Fruit fly (Drosophila melanogaster) whole organism, embryonic: Measurements from ENCODE around the gene mei-P26.

ENCODE experiments used
- Adf1 ChIP-seq: fragments of 200-800 bp; sonication (Bioruptor generic); IDR thresholded peaks from 2 replicates; pipeline ENCODE4 v1.3.6; 2022; ENCODE audit warnings: missing biosample characterization, missing genetic modification characterization
- Blimp-1 ChIP-seq: fragments of 200-800 bp; sonication (Bioruptor generic); optimal IDR thresholded peaks from 3 replicates; lab custom pipeline; 2018; ENCODE audit warnings: missing biosample characterization, missing genetic modification characterization, mild to moderate bottlenecking, moderate library complexity, missing genetic modification reagents
- CG10431 ChIP-seq: fragments of 200-800 bp; sonication (Bioruptor generic); optimal IDR thresholded peaks from 3 replicates; lab custom pipeline; 2018; ENCODE audit warnings: missing biosample characterization, mild to moderate bottlenecking, missing genetic modification characterization
- CG12071 ChIP-seq: fragments of 200-800 bp; sonication (Bioruptor generic); optimal IDR thresholded peaks from 3 replicates; lab custom pipeline; 2018; ENCODE audit warnings: missing biosample characterization, mild to moderate bottlenecking, missing genetic modification characterization
- CG12299 ChIP-seq: fragments of 200-800 bp; sonication (Bioruptor generic); optimal IDR thresholded peaks from 2 replicates; lab custom pipeline; 2018; ENCODE audit warnings: missing biosample characterization, mild to moderate bottlenecking, missing genetic modification characterization
- CG13123 ChIP-seq: fragments of 200-800 bp; sonication (Bioruptor generic); optimal IDR thresholded peaks from 2 replicates; lab custom pipeline; 2016; ENCODE audit warnings: missing biosample characterization, missing genetic modification characterization
- CG14860 ChIP-seq: fragments of 200-800 bp; sonication (Bioruptor generic); IDR thresholded peaks from 3 replicates; pipeline ENCODE4 v1.3.6; 2022; ENCODE audit warnings: missing biosample characterization, missing genetic modification characterization; ENCODE audit not compliant: partially characterized antibody
- CG1832 ChIP-seq: fragments of 200-800 bp; sonication (Bioruptor generic); optimal IDR thresholded peaks from 2 replicates; lab custom pipeline; 2017; ENCODE audit warnings: missing biosample characterization, mild to moderate bottlenecking, missing genetic modification characterization, inconsistent platforms
- CG18764 ChIP-seq: fragments of 200-800 bp; sonication (Bioruptor generic); optimal IDR thresholded peaks from 3 replicates; lab custom pipeline; 2016; ENCODE audit warnings: missing biosample characterization, missing genetic modification characterization
- CG30431 ChIP-seq: fragments of 200-800 bp; sonication (Bioruptor generic); optimal IDR thresholded peaks from 2 replicates; lab custom pipeline; 2017; ENCODE audit warnings: missing biosample characterization, missing genetic modification characterization
- CG34224 ChIP-seq: fragments of 200-800 bp; sonication (Bioruptor generic); IDR thresholded peaks from 3 replicates; pipeline ENCODE4 v1.3.6; 2022; ENCODE audit warnings: missing biosample characterization, missing genetic modification characterization; ENCODE audit not compliant: partially characterized antibody
- CG8281 ChIP-seq: fragments of 200-800 bp; sonication (Bioruptor generic); optimal IDR thresholded peaks from 2 replicates; lab custom pipeline; 2018; ENCODE audit warnings: missing biosample characterization, mild to moderate bottlenecking, missing genetic modification characterization, moderate library complexity
- CG9437 ChIP-seq: fragments of 200-800 bp; sonication (Bioruptor generic); optimal IDR thresholded peaks from 2 replicates; lab custom pipeline; 2018; ENCODE audit warnings: missing biosample characterization, mild to moderate bottlenecking, missing genetic modification characterization
- D19A ChIP-seq: fragments of 200-800 bp; optimal IDR thresholded peaks from 3 replicates; lab custom pipeline; 2019; ENCODE audit warnings: missing biosample characterization, mild to moderate bottlenecking, missing genetic modification characterization, moderate library complexity
- D19B ChIP-seq: fragments of 200-800 bp; sonication (Bioruptor generic); optimal IDR thresholded peaks from 2 replicates; lab custom pipeline; 2017; ENCODE audit warnings: missing biosample characterization, mild to moderate bottlenecking, missing genetic modification characterization
- Dad ChIP-seq: fragments of 200-800 bp; sonication (Bioruptor generic); optimal IDR thresholded peaks from 3 replicates; lab custom pipeline; 2016; ENCODE audit warnings: missing biosample characterization, missing genetic modification characterization
- Fer1 ChIP-seq: fragments of 200-800 bp; sonication (Bioruptor generic); optimal IDR thresholded peaks from 2 replicates; lab custom pipeline; 2017; ENCODE audit warnings: missing biosample characterization, mild to moderate bottlenecking, missing genetic modification characterization
- HHEX ChIP-seq: fragments of 200-800 bp; sonication (Bioruptor generic); optimal IDR thresholded peaks from 3 replicates; lab custom pipeline; 2017; ENCODE audit warnings: missing biosample characterization, mild to moderate bottlenecking, missing genetic modification characterization, missing genetic modification reagents
- Hey ChIP-seq: fragments of 200-800 bp; sonication (Bioruptor generic); optimal IDR thresholded peaks from 3 replicates; lab custom pipeline; 2018; ENCODE audit warnings: missing biosample characterization, mild to moderate bottlenecking, missing genetic modification characterization
- Lim3 ChIP-seq: fragments of 200-800 bp; sonication (Bioruptor generic); IDR thresholded peaks from 2 replicates; pipeline ENCODE4 v1.3.6; 2022; ENCODE audit warnings: missing biosample characterization, missing genetic modification characterization
- MESR4 ChIP-seq: fragments of 200-800 bp; sonication (Bioruptor generic); optimal IDR thresholded peaks from 2 replicates; lab custom pipeline; 2018; ENCODE audit warnings: missing biosample characterization, mild to moderate bottlenecking, missing genetic modification characterization, moderate library complexity
- Mrtf ChIP-seq: fragments of 200-800 bp; sonication (Bioruptor generic); IDR thresholded peaks from 3 replicates; pipeline ENCODE4 v1.3.6; 2022; ENCODE audit warnings: missing biosample characterization, missing genetic modification characterization
- NK7.1 ChIP-seq: fragments of 200-800 bp; sonication (Bioruptor generic); optimal IDR thresholded peaks from 3 replicates; lab custom pipeline; 2016; ENCODE audit warnings: missing biosample characterization, missing genetic modification characterization
- Sox100B ChIP-seq: fragments of 200-800 bp; sonication (Bioruptor generic); optimal IDR thresholded peaks from 3 replicates; lab custom pipeline; 2018; ENCODE audit warnings: missing biosample characterization, mild to moderate bottlenecking, missing genetic modification characterization
- Sry-β ChIP-seq: fragments of 200-800 bp; sonication (Bioruptor generic); optimal IDR thresholded peaks from 2 replicates; lab custom pipeline; 2018; ENCODE audit warnings: missing biosample characterization, mild to moderate bottlenecking, missing genetic modification characterization, moderate library complexity
- Stat92E ChIP-seq, 3 experiments: fragments of >200 bp in 2 of 3; fragments of 200-800 bp in 1 of 3; sonication (Bioruptor generic) in 1 of 3; optimal IDR thresholded peaks; 2 replicates each; lab custom pipeline; 2017 to 2019; ENCODE audit warnings: missing biosample characterization in 3 of 3, missing genetic modification characterization in 3 of 3, mild to moderate bottlenecking in 1 of 3, moderate library complexity in 1 of 3
- Tbp ChIP-seq: fragments of >200 bp; optimal IDR thresholded peaks from 2 replicates; lab custom pipeline; 2018; ENCODE audit warnings: missing biosample characterization, missing genetic modification characterization
- al ChIP-seq: fragments of 200-800 bp; sonication (Bioruptor generic); IDR thresholded peaks from 2 replicates; pipeline ENCODE4 v1.3.6; 2022; ENCODE audit warnings: missing biosample characterization, missing genetic modification characterization
- bbx ChIP-seq: fragments of 200-800 bp; sonication (Bioruptor generic); IDR thresholded peaks from 2 replicates; pipeline ENCODE4 v1.3.6; 2022; ENCODE audit warnings: missing biosample characterization, missing genetic modification characterization; ENCODE audit not compliant: partially characterized antibody
- dmrt11E ChIP-seq: fragments of 200-800 bp; sonication (Bioruptor generic); optimal IDR thresholded peaks from 3 replicates; lab custom pipeline; 2018; ENCODE audit warnings: missing biosample characterization, mild to moderate bottlenecking, missing genetic modification characterization, moderate library complexity
- en ChIP-seq: fragments of 200-800 bp; sonication (Bioruptor generic); optimal IDR thresholded peaks from 2 replicates; lab custom pipeline; 2016; ENCODE audit warnings: missing biosample characterization, missing genetic modification characterization
- eve ChIP-seq, 2 experiments: fragments of >200 bp; optimal IDR thresholded peaks; 2 replicates each; lab custom pipeline; 2017; ENCODE audit warnings: missing biosample characterization in 2 of 2, missing genetic modification characterization in 2 of 2
- eyg ChIP-seq: fragments of 200-800 bp; sonication (Bioruptor generic); optimal IDR thresholded peaks from 3 replicates; lab custom pipeline; 2016; ENCODE audit warnings: missing biosample characterization, missing genetic modification characterization
- ftz-f1 ChIP-seq: fragments of 200-800 bp; sonication (Bioruptor generic); optimal IDR thresholded peaks from 2 replicates; lab custom pipeline; 2016; ENCODE audit warnings: missing biosample characterization, missing genetic modification characterization
- gcm2 ChIP-seq: fragments of 200-800 bp; sonication (Bioruptor generic); optimal IDR thresholded peaks from 2 replicates; lab custom pipeline; 2016; ENCODE audit warnings: missing biosample characterization, missing genetic modification characterization
- gfzf ChIP-seq: fragments of 200-800 bp; sonication (Bioruptor generic); optimal IDR thresholded peaks from 2 replicates; lab custom pipeline; 2016; ENCODE audit warnings: missing biosample characterization, mild to moderate bottlenecking, missing genetic modification characterization, moderate library complexity
- gro ChIP-seq: fragments of 200-800 bp; sonication (Bioruptor generic); optimal IDR thresholded peaks from 2 replicates; lab custom pipeline; 2016; ENCODE audit warnings: missing biosample characterization, missing genetic modification characterization
- lov ChIP-seq, 2 experiments: fragments of 200-800 bp in 1 of 2; fragments of >200 bp in 1 of 2; sonication (Bioruptor generic) in 1 of 2; IDR thresholded peaks in 1 of 2; optimal IDR thresholded peaks in 1 of 2; 2 replicates in 1 of 2; 3 replicates in 1 of 2; pipeline versions ENCODE4 v1.3.6 to Lab custom; 2017 to 2022; ENCODE audit warnings: missing biosample characterization in 1 of 2, missing genetic modification characterization in 1 of 2
- maf-S ChIP-seq: fragments of 200-800 bp; sonication (Bioruptor generic); optimal IDR thresholded peaks from 2 replicates; lab custom pipeline; 2016; ENCODE audit warnings: missing biosample characterization, missing genetic modification characterization
- mam ChIP-seq: fragments of 200-800 bp; sonication (Bioruptor generic); optimal IDR thresholded peaks from 3 replicates; lab custom pipeline; 2016; ENCODE audit warnings: missing biosample characterization, missing genetic modification characterization
- nmo ChIP-seq: fragments of 200-800 bp; sonication (Bioruptor generic); optimal IDR thresholded peaks from 2 replicates; lab custom pipeline; 2018; ENCODE audit warnings: missing biosample characterization, mild to moderate bottlenecking, missing genetic modification characterization, moderate library complexity
- org-1 ChIP-seq: fragments of 200-800 bp; sonication (Bioruptor generic); optimal IDR thresholded peaks from 2 replicates; lab custom pipeline; 2017; ENCODE audit warnings: missing biosample characterization, missing genetic modification characterization
- pros ChIP-seq: fragments of 200-800 bp; sonication (Bioruptor generic); optimal IDR thresholded peaks from 3 replicates; lab custom pipeline; 2019; ENCODE audit warnings: missing biosample characterization, mild to moderate bottlenecking, missing genetic modification characterization, moderate library complexity
- slp2 ChIP-seq: fragments of 200-800 bp; sonication (Bioruptor generic); optimal IDR thresholded peaks from 2 replicates; lab custom pipeline; 2016; ENCODE audit warnings: missing biosample characterization, missing genetic modification characterization
- so ChIP-seq: fragments of 200-800 bp; sonication (Bioruptor generic); IDR thresholded peaks from 3 replicates; pipeline ENCODE4 v1.3.6; 2022; ENCODE audit warnings: missing biosample characterization, missing genetic modification characterization
- stc ChIP-seq: fragments of 200-800 bp; sonication (Bioruptor generic); IDR thresholded peaks from 2 replicates; pipeline ENCODE4 v1.3.6; 2022; ENCODE audit warnings: missing biosample characterization, missing genetic modification characterization
- usp ChIP-seq: fragments of >200 bp; optimal IDR thresholded peaks from 2 replicates; lab custom pipeline; 2017; ENCODE audit warnings: missing biosample characterization, missing genetic modification characterization
- zfh2 ChIP-seq: fragments of 200-800 bp; sonication (Bioruptor generic); optimal IDR thresholded peaks from 2 replicates; lab custom pipeline; 2016; ENCODE audit warnings: missing biosample characterization, missing genetic modification characterization

The mei-P26 gene

dm6 chrX:9120828-9121754, 42.0 kb upstream of the mei-P26 start (continued):
- TF ChIP-seq Fer1 (peak; percentile 52), pros (GFP tag; lab: Kevin White, UChicago) (no peak), Dad (GFP tag; lab: Kevin White, UChicago) (no peak), CG1832 (GFP tag; lab: Kevin White, UChicago) (no peak), maf-S (GFP tag; lab: Kevin White, UChicago) (no peak), CG30431 (GFP tag; lab: Kevin White, UChicago) (no peak), Sry-β (no peak), CG14860 (GFP tag; lab: Robert Waterston, UW) (no peak), gro (GFP tag; lab: Kevin White, UChicago) (peak; percentile 7), al (no peak), Hey (tag; lab: Kevin White, UChicago) (no peak), MESR4 (GFP tag; lab: Kevin White, UChicago) (no peak), CG12071 (peak; percentile 19), Lim3 (GFP tag; lab: Robert Waterston, UW) (no peak), NK7.1 (GFP tag; lab: Kevin White, UChicago) (peak; percentile 43), Tbp (GFP tag; lab: Kevin White, UChicago) (no peak), usp (GFP tag; lab: Kevin White, UChicago) (no peak), mam (GFP tag; lab: Kevin White, UChicago) (peak; percentile 47), D19B (GFP tag; lab: Kevin White, UChicago) (peak; percentile 81), gfzf (GFP tag; lab: Kevin White, UChicago) (no peak), CG9437 (GFP tag; lab: Kevin White, UChicago) (no peak), gcm2 (GFP tag; lab: Kevin White, UChicago) (no peak), CG34224 (GFP tag; lab: Robert Waterston, UW) (no peak), en (no peak), Blimp-1 (peak; percentile 60), eve (GFP tag; optimal IDR thresholded peaks at IDR 0.05; lab: Kevin White, UChicago) (no peak), eyg (GFP tag; lab: Kevin White, UChicago) (no peak), Adf1 (GFP tag; lab: Robert Waterston, UW) (no peak), zfh2 (no peak), bbx (GFP tag; lab: Robert Waterston, UW) (no peak), CG8281 (peak; percentile 31), CG10431 (no peak), Mrtf (peak; percentile 40; the same call in 1 of the 3 replicates), nmo (GFP tag; lab: Kevin White, UChicago) (peak; percentile 56), CG18764 (no peak), Sox100B (GFP tag; lab: Kevin White, UChicago) (peak; percentile 26), HHEX (GFP tag; lab: Kevin White, UChicago) (peak; percentile 45), so (GFP tag; lab: Robert Waterston, UW) (no peak), CG12299 (tag; lab: Kevin White, UChicago) (no peak), Stat92E (GFP tag; optimal IDR thresholded peaks at IDR 0.05; lab: Kevin White, UChicago) (no peak), org-1 (GFP tag; lab: Kevin White, UChicago) (peak; percentile 37), D19A (tag; lab: Kevin White, UChicago) (peak; percentile 55), slp2 (GFP tag; lab: Kevin White, UChicago) (no peak), stc (no peak), lov (optimal IDR thresholded peaks at IDR 0.05; lab: Kevin White, UChicago) (no peak), lov (GFP tag; IDR thresholded peaks at IDR 0.05; lab: Robert Waterston, UW) (no peak), ftz-f1 (GFP tag; lab: Kevin White, UChicago) (no peak), CG13123 (GFP tag; lab: Kevin White, UChicago) (no peak), dmrt11E (tag; lab: Kevin White, UChicago) (peak; percentile 11)
